Fruit fly (Drosophila melanogaster) whole organism, embryonic: Measurements from ENCODE around the gene CG4025.
A peak's percentile ranks its signal among the peaks of the same experiment; 100 is the strongest.

ENCODE experiments used
- ATbp ChIP-seq: fragments of 200-800 bp; sonication (Bioruptor generic); optimal IDR thresholded peaks from 2 replicates; lab custom pipeline; 2017; ENCODE audit warnings: missing biosample characterization, mild to moderate bottlenecking, missing genetic modification characterization, missing genetic modification reagents
- CG10209 ChIP-seq: fragments of 200-800 bp; sonication (Bioruptor generic); optimal IDR thresholded peaks from 3 replicates; lab custom pipeline; 2017; ENCODE audit warnings: missing biosample characterization, mild to moderate bottlenecking, missing genetic modification characterization, missing genetic modification reagents
- CG10321 ChIP-seq: fragments of 200-800 bp; sonication (Bioruptor generic); IDR thresholded peaks from 2 replicates; pipeline ENCODE4 v1.3.6; 2022; ENCODE audit warnings: missing biosample characterization, missing genetic modification characterization
- CG10959 ChIP-seq: fragments of 200-800 bp; sonication (Bioruptor generic); IDR thresholded peaks from 2 replicates; pipeline ENCODE4 v1.3.6; 2022; ENCODE audit warnings: missing biosample characterization, missing genetic modification characterization
- CG11398 ChIP-seq: fragments of 200-800 bp; sonication (Bioruptor generic); optimal IDR thresholded peaks from 2 replicates; lab custom pipeline; 2016; ENCODE audit warnings: missing biosample characterization, missing genetic modification characterization
- CG1233 ChIP-seq: fragments of 200-800 bp; sonication (Bioruptor generic); optimal IDR thresholded peaks from 4 replicates; lab custom pipeline; 2018; ENCODE audit warnings: missing biosample characterization, mild to moderate bottlenecking, missing genetic modification characterization
- CG13624 ChIP-seq: fragments of 200-800 bp; sonication (Bioruptor generic); optimal IDR thresholded peaks from 2 replicates; lab custom pipeline; 2016; ENCODE audit warnings: missing biosample characterization, missing genetic modification characterization
- CG14441 ChIP-seq: fragments of 200-800 bp; sonication (Bioruptor generic); IDR thresholded peaks from 2 replicates; pipeline ENCODE4 v1.3.6; 2022; ENCODE audit warnings: missing biosample characterization, missing genetic modification characterization
- CG14667 ChIP-seq: fragments of 200-800 bp; sonication (Bioruptor generic); IDR thresholded peaks from 2 replicates; pipeline ENCODE4 v1.3.6; 2022; ENCODE audit warnings: missing biosample characterization, missing genetic modification characterization
- CG14710 ChIP-seq: fragments of 200-800 bp; sonication (Bioruptor generic); optimal IDR thresholded peaks from 3 replicates; lab custom pipeline; 2019; ENCODE audit warnings: missing biosample characterization, mild to moderate bottlenecking, missing genetic modification characterization, moderate library complexity
- CG17802 ChIP-seq: fragments of 200-800 bp; sonication (Bioruptor generic); optimal IDR thresholded peaks from 2 replicates; lab custom pipeline; 2018; ENCODE audit warnings: missing biosample characterization, mild to moderate bottlenecking, missing genetic modification characterization, moderate library complexity
- CG17912 ChIP-seq: fragments of 200-800 bp; sonication (Bioruptor generic); optimal IDR thresholded peaks from 2 replicates; lab custom pipeline; 2018; ENCODE audit warnings: missing biosample characterization, mild to moderate bottlenecking, missing genetic modification characterization
- CG18619 ChIP-seq: fragments of 200-800 bp; sonication (Bioruptor generic); optimal IDR thresholded peaks from 3 replicates; lab custom pipeline; 2017; ENCODE audit warnings: missing biosample characterization, mild to moderate bottlenecking, missing genetic modification characterization
- CG18764 ChIP-seq: fragments of 200-800 bp; sonication (Bioruptor generic); optimal IDR thresholded peaks from 3 replicates; lab custom pipeline; 2016; ENCODE audit warnings: missing biosample characterization, missing genetic modification characterization
- CG30403 ChIP-seq: fragments of 200-800 bp; sonication (Bioruptor generic); optimal IDR thresholded peaks from 3 replicates; lab custom pipeline; 2016; ENCODE audit warnings: missing biosample characterization, missing genetic modification characterization
- CG30431 ChIP-seq: fragments of 200-800 bp; sonication (Bioruptor generic); optimal IDR thresholded peaks from 2 replicates; lab custom pipeline; 2017; ENCODE audit warnings: missing biosample characterization, missing genetic modification characterization
- CG3065 ChIP-seq: fragments of 200-800 bp; sonication (Bioruptor generic); optimal IDR thresholded peaks from 2 replicates; lab custom pipeline; 2016; ENCODE audit warnings: missing biosample characterization, missing genetic modification characterization
- CG4617 ChIP-seq: fragments of 200-800 bp; sonication (Bioruptor generic); optimal IDR thresholded peaks from 3 replicates; lab custom pipeline; 2016; ENCODE audit warnings: missing biosample characterization, missing genetic modification characterization, borderline replicate concordance
- CG4854 ChIP-seq: fragments of 200-800 bp; sonication (Bioruptor generic); optimal IDR thresholded peaks from 2 replicates; lab custom pipeline; 2016; ENCODE audit warnings: missing biosample characterization, missing genetic modification characterization, inconsistent platforms
- CG6175 ChIP-seq: fragments of 200-800 bp; sonication (Bioruptor generic); IDR thresholded peaks from 3 replicates; pipeline ENCODE4 v1.3.6; 2022; ENCODE audit warnings: missing biosample characterization, missing genetic modification characterization
- CG6813 ChIP-seq: fragments of 200-800 bp; sonication (Bioruptor generic); optimal IDR thresholded peaks from 2 replicates; lab custom pipeline; 2017; ENCODE audit warnings: missing biosample characterization, missing genetic modification characterization, mild to moderate bottlenecking, moderate library complexity, missing genetic modification reagents
- CG8478 ChIP-seq: fragments of >200 bp; optimal IDR thresholded peaks from 2 replicates; lab custom pipeline; 2018
- CrebB ChIP-seq: fragments of 200-800 bp; sonication (Bioruptor generic); optimal IDR thresholded peaks from 3 replicates; lab custom pipeline; 2018; ENCODE audit warnings: missing biosample characterization, mild to moderate bottlenecking, missing genetic modification characterization
- Deaf1 ChIP-seq: fragments of 200-800 bp; optimal IDR thresholded peaks from 3 replicates; lab custom pipeline; 2019; ENCODE audit warnings: missing biosample characterization, mild to moderate bottlenecking, missing genetic modification characterization, moderate library complexity
- Doc2 ChIP-seq: fragments of 200-800 bp; sonication (Bioruptor generic); IDR thresholded peaks from 2 replicates; pipeline ENCODE4 v1.3.6; 2022; ENCODE audit warnings: missing biosample characterization, missing genetic modification characterization
- Fer1 ChIP-seq: fragments of 200-800 bp; sonication (Bioruptor generic); optimal IDR thresholded peaks from 2 replicates; lab custom pipeline; 2017; ENCODE audit warnings: missing biosample characterization, mild to moderate bottlenecking, missing genetic modification characterization
- HmgZ ChIP-seq: fragments of 200-800 bp; sonication (Bioruptor generic); optimal IDR thresholded peaks from 2 replicates; lab custom pipeline; 2018; ENCODE audit warnings: missing biosample characterization, mild to moderate bottlenecking, missing genetic modification characterization
- Hmr ChIP-seq: fragments of 200-800 bp; sonication (Bioruptor generic); optimal IDR thresholded peaks from 3 replicates; lab custom pipeline; 2017; ENCODE audit warnings: mild to moderate bottlenecking, missing biosample characterization, missing genetic modification reagents, missing genetic modification characterization
- Hr39 ChIP-seq: fragments of >200 bp; optimal IDR thresholded peaks from 2 replicates; lab custom pipeline; 2017
- Nf-YA ChIP-seq: fragments of 200-800 bp; sonication (Bioruptor generic); IDR thresholded peaks from 2 replicates; pipeline ENCODE4 v1.3.6; 2022; ENCODE audit warnings: missing biosample characterization, missing genetic modification characterization
- Sry-δ ChIP-seq: fragments of 200-800 bp; sonication (Bioruptor generic); optimal IDR thresholded peaks from 2 replicates; lab custom pipeline; 2016; ENCODE audit warnings: missing biosample characterization, missing genetic modification characterization
- bab2 ChIP-seq: fragments of 200-800 bp; sonication (Bioruptor generic); optimal IDR thresholded peaks from 2 replicates; lab custom pipeline; 2016; ENCODE audit warnings: missing biosample characterization, missing genetic modification characterization
- cad ChIP-seq: fragments of >200 bp; optimal IDR thresholded peaks from 2 replicates; lab custom pipeline; 2017; ENCODE audit warnings: missing biosample characterization, missing genetic modification characterization
- fd3F ChIP-seq: fragments of 200-800 bp; sonication (Bioruptor generic); optimal IDR thresholded peaks from 2 replicates; lab custom pipeline; 2018; ENCODE audit warnings: missing biosample characterization, mild to moderate bottlenecking, missing genetic modification characterization, moderate library complexity
- fd96Cb ChIP-seq: fragments of 200-800 bp; sonication (Bioruptor generic); optimal IDR thresholded peaks from 2 replicates; lab custom pipeline; 2018; ENCODE audit warnings: missing biosample characterization, mild to moderate bottlenecking, missing genetic modification characterization, moderate library complexity
- gce ChIP-seq: fragments of 200-800 bp; sonication (Bioruptor generic); IDR thresholded peaks from 3 replicates; pipeline ENCODE4 v1.3.6; 2022; ENCODE audit warnings: missing biosample characterization, missing genetic modification characterization
- gcm ChIP-seq: fragments of 200-800 bp; sonication (Bioruptor generic); optimal IDR thresholded peaks from 2 replicates; lab custom pipeline; 2019; ENCODE audit warnings: missing biosample characterization, mild to moderate bottlenecking, missing genetic modification characterization, moderate library complexity
- ind ChIP-seq: fragments of 200-800 bp; sonication (Bioruptor generic); optimal IDR thresholded peaks from 3 replicates; lab custom pipeline; 2016; ENCODE audit warnings: missing biosample characterization, missing genetic modification characterization
- inv ChIP-seq: fragments of 200-800 bp; sonication (Bioruptor generic); IDR thresholded peaks from 2 replicates; pipeline ENCODE4 v1.3.6; 2022; ENCODE audit warnings: missing biosample characterization, missing genetic modification characterization; ENCODE audit not compliant: partially characterized antibody
- lmd ChIP-seq: fragments of 200-800 bp; sonication (Bioruptor generic); IDR thresholded peaks from 2 replicates; pipeline ENCODE4 v1.3.6; 2022; ENCODE audit warnings: missing biosample characterization, missing genetic modification characterization
- lola ChIP-seq, 3 experiments: fragments of >200 bp in 2 of 3; fragments of 200-800 bp in 1 of 3; sonication (Bioruptor generic) in 1 of 3; optimal IDR thresholded peaks; 2 replicates each; lab custom pipeline; 2017 to 2019; ENCODE audit warnings: missing biosample characterization in 3 of 3, missing genetic modification characterization in 3 of 3, mild to moderate bottlenecking in 1 of 3, moderate library complexity in 1 of 3
- peb ChIP-seq: fragments of 200-800 bp; sonication (Bioruptor generic); IDR thresholded peaks from 2 replicates; pipeline ENCODE4 v1.3.6; 2022; ENCODE audit warnings: missing biosample characterization, missing genetic modification characterization
- phol ChIP-seq: fragments of 200-800 bp; sonication (Bioruptor generic); optimal IDR thresholded peaks from 3 replicates; lab custom pipeline; 2018; ENCODE audit warnings: missing biosample characterization, mild to moderate bottlenecking, missing genetic modification characterization, moderate library complexity
- pros ChIP-seq: fragments of 200-800 bp; sonication (Bioruptor generic); optimal IDR thresholded peaks from 3 replicates; lab custom pipeline; 2019; ENCODE audit warnings: missing biosample characterization, mild to moderate bottlenecking, missing genetic modification characterization, moderate library complexity
- run ChIP-seq: fragments of 200-800 bp; sonication (Bioruptor generic); optimal IDR thresholded peaks from 3 replicates; lab custom pipeline; 2018; ENCODE audit warnings: missing biosample characterization, mild to moderate bottlenecking, missing genetic modification characterization
- slp2 ChIP-seq: fragments of 200-800 bp; sonication (Bioruptor generic); optimal IDR thresholded peaks from 2 replicates; lab custom pipeline; 2016; ENCODE audit warnings: missing biosample characterization, missing genetic modification characterization
- so ChIP-seq: fragments of 200-800 bp; sonication (Bioruptor generic); IDR thresholded peaks from 3 replicates; pipeline ENCODE4 v1.3.6; 2022; ENCODE audit warnings: missing biosample characterization, missing genetic modification characterization
- stc ChIP-seq: fragments of 200-800 bp; sonication (Bioruptor generic); IDR thresholded peaks from 2 replicates; pipeline ENCODE4 v1.3.6; 2022; ENCODE audit warnings: missing biosample characterization, missing genetic modification characterization
- vnd ChIP-seq: fragments of 200-800 bp; sonication (Bioruptor generic); IDR thresholded peaks from 3 replicates; pipeline ENCODE4 v1.3.6; 2022; ENCODE audit warnings: missing biosample characterization, missing genetic modification characterization; ENCODE audit not compliant: partially characterized antibody
- zfh1 ChIP-seq: fragments of 200-800 bp; sonication (Bioruptor generic); IDR thresholded peaks from 3 replicates; pipeline ENCODE4 v1.3.6; 2022; ENCODE audit warnings: missing biosample characterization, missing genetic modification characterization

The CG4025 gene

DNA sequence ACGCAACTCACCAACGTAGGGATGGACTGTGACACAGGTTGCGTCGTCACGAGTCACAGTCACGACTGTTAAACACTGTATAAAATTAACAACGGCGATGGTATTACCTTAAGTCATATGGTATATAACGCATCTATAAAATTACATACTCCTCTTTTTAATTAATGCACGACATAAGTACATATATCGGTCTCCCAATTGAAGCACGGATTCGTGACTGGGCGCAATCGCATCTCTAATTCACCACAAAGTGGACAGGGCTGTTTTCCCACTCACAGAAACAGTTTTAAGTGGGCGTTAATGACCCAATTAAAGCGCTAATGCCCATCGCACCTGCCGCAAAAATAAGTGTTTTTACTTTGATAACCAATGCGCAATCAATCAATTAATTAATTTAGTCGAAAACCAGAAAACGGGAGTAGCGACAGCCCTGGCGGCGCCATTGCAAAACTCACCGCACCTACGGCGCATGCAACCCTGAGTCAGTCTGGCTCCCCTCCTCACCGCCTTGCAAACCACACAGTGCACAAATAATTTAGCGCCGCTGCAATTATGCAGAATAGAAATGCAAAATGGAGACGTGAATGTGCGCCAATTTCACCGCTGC lies 35.4 kb upstream of the CG4025 start, which contains the start of gene CG4313 (continued):
- TF ChIP-seq CG18764 (GFP tag; lab: Kevin White, UChicago), result peak; percentile 12
- TF ChIP-seq HmgZ (tag; lab: Kevin White, UChicago), result peak; percentile 68
- peak; percentile 70 for TF ChIP-seq CG1233
- peak; percentile 51 for TF ChIP-seq CG14667 (GFP tag; lab: Robert Waterston, UW)
- peak; percentile 89 for TF ChIP-seq inv
- no peak; the same call in 1 of the 2 replicates for TF ChIP-seq CG10959 (GFP tag; lab: Robert Waterston, UW)
- no peak for TF ChIP-seq CG10321 (GFP tag; lab: Robert Waterston, UW)
- peak; percentile 81 for TF ChIP-seq CG30403 (GFP tag; lab: Kevin White, UChicago)
- peak; percentile 60 for TF ChIP-seq slp2
- no peak for TF ChIP-seq CG17912 (GFP tag; lab: Kevin White, UChicago)
- peak; percentile 40 for TF ChIP-seq fd3F (GFP tag; lab: Kevin White, UChicago)
- no peak for TF ChIP-seq ATbp (GFP tag; lab: Kevin White, UChicago)
- TF ChIP-seq gce (GFP tag; lab: Robert Waterston, UW), result 0 out of 3 replicates have a peak, but pooled peaks have one; percentile 30
- TF ChIP-seq cad (GFP tag; lab: Kevin White, UChicago), result no peak
- peak; percentile 25 for TF ChIP-seq CG4617 (GFP tag; lab: Kevin White, UChicago)
- peak; percentile 67 for TF ChIP-seq CG10209 (GFP tag; lab: Kevin White, UChicago)
- TF ChIP-seq CG3065 (GFP tag; lab: Kevin White, UChicago), result no peak
- no peak for TF ChIP-seq run (tag; lab: Kevin White, UChicago)
- peak; percentile 75; the same call in 1 of the 2 replicates for TF ChIP-seq lmd
- TF ChIP-seq Sry-δ (GFP tag; lab: Kevin White, UChicago), result peak; percentile 88
- peak; percentile 48; the same call in 1 of the 2 replicates for TF ChIP-seq CG14441 (GFP tag; lab: Robert Waterston, UW)
- no peak for TF ChIP-seq Hr39
- no peak for TF ChIP-seq pros (GFP tag; lab: Kevin White, UChicago)
- no peak for TF ChIP-seq CG8478 (lab: Kevin White, UChicago)
- peak; percentile 1 for TF ChIP-seq CG17802
- no peak for TF ChIP-seq CG6175
- TF ChIP-seq gcm (GFP tag; lab: Kevin White, UChicago), result peak; percentile 49
- peak; percentile 62 for TF ChIP-seq fd96Cb
- no peak for TF ChIP-seq stc (GFP tag; lab: Robert Waterston, UW)
- TF ChIP-seq CG14710 (tag; lab: Kevin White, UChicago), result peak; percentile 70
- no peak for TF ChIP-seq CG30431 (GFP tag; lab: Kevin White, UChicago)
- peak; percentile 80 for TF ChIP-seq CG13624 (GFP tag; lab: Kevin White, UChicago)
- TF ChIP-seq CrebB (tag; lab: Kevin White, UChicago), result peak; percentile 18
- no peak for TF ChIP-seq CG6813 (GFP tag; lab: Kevin White, UChicago)
- TF ChIP-seq Nf-YA, result no peak
- no peak for TF ChIP-seq Doc2 (GFP tag; lab: Robert Waterston, UW)
- TF ChIP-seq so (GFP tag; lab: Robert Waterston, UW), result 0 out of 3 replicates have a peak, but pooled peaks have one; percentile 26
- TF ChIP-seq CG18619 (GFP tag; lab: Kevin White, UChicago), result peak; percentile 60
- peak; percentile 75 for TF ChIP-seq bab2 (GFP tag; lab: Kevin White, UChicago)
- TF ChIP-seq CG4854 (GFP tag; lab: Kevin White, UChicago), result peak; percentile 39
- TF ChIP-seq Deaf1 (tag; lab: Kevin White, UChicago), result peak; percentile 36
- TF ChIP-seq Hmr (GFP tag; lab: Kevin White, UChicago), result peak; percentile 70
- TF ChIP-seq vnd (GFP tag; lab: Robert Waterston, UW), result peak; percentile 91
- peak in 1 of 3 experiments; percentile 60 for TF ChIP-seq lola (GFP tag; optimal IDR thresholded peaks at IDR 0.05; lab: Kevin White, UChicago)
- peak; percentile 54; the same call in 1 of the 3 replicates for TF ChIP-seq zfh1 (GFP tag; lab: Robert Waterston, UW)
- peak; percentile 63 for TF ChIP-seq Fer1 (GFP tag; lab: Kevin White, UChicago)
- peak; percentile 82 for TF ChIP-seq phol (tag; lab: Kevin White, UChicago)
- peak; percentile 71 for TF ChIP-seq CG11398 (GFP tag; lab: Kevin White, UChicago)
- TF ChIP-seq peb, result no peak
- TF ChIP-seq ind (GFP tag; lab: Kevin White, UChicago), result peak; percentile 76
